Worm (Caenorhabditis elegans): ENCODE data around the gene R04F11.5.

- TF ChIP-seq Y116A8C.19 (tag; optimal IDR thresholded peaks at IDR 0.05; ENCODE audit: borderline replicate concordance) (no peak), skn-1 (tag; optimal IDR thresholded peaks at IDR 0.05) (no peak), aha-1 (tag; optimal IDR thresholded peaks at IDR 0.05) (no peak), C04F5.9 (tag; optimal IDR thresholded peaks at IDR 0.05) (no peak), ztf-11 (tag; optimal IDR thresholded peaks at IDR 0.05) (no peak), ztf-4 (tag; optimal IDR thresholded peaks at IDR 0.05) (no peak), nhr-12 (tag; optimal IDR thresholded peaks at IDR 0.05) (no peak), ces-1 (GFP tag; optimal IDR thresholded peaks at IDR 0.05) (no peak), fkh-10 (GFP tag; optimal IDR thresholded peaks at IDR 0.05) (no peak), tbx-2 (tag; optimal IDR thresholded peaks at IDR 0.05) (no peak)
Observed at ce11 chrV:12320274-12320839, 2.5 kb upstream of the R04F11.5 start.
